Worm (Caenorhabditis elegans): Measurements from ENCODE around the gene M153.5.

The M153.5 gene

DNA sequence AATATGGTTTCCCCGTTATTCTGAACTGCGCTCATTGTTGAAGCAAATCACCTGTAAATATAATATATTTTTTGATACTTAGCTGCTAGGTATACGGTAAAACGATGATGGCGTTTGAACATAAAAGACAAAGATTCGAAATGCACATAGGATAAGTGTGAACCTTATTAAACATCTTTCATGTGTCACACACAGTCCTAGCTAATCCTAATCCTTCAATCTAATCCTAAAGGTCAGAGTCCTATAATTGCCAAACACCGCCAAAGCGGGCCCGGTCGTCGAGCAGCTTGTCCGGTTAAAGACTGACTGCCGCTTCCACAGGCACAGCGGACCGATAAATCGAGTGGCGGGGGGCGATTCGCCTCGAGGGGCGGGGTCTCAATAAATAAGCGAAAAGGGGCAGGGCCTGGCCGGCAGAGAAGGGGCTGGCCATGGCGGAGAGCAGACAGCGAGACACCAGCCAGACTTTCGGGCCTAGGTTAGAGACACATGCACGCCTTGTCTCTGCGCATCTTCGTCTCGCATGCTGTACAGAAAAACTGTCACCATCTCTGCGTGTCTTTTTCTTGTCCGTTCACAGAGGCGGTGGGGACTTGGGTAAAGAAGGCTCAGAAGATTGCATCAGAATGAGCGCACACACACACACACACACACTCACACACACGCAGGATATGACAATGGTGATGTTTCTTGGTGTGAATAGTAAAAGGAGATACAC, 28.0 kb downstream of the M153.5 start, which contains the start of gene F57G12.1 (continued):
- TF ChIP-seq cey-2 (tag; optimal IDR thresholded peaks at IDR 0.05; ENCODE audit: borderline replicate concordance, insufficient read depth) (no peak), T26A8.4 (GFP tag; IDR thresholded peaks at IDR 0.05) (0 out of 2 replicates have a peak, but pooled peaks have one; percentile 15), daf-8 (GFP tag; IDR thresholded peaks at IDR 0.05) (no peak), ceh-44 (GFP tag; IDR thresholded peaks at IDR 0.05) (no peak), fos-1 (tag; optimal IDR thresholded peaks at IDR 0.05) (no peak), F26F4.8 (GFP tag; conservative IDR thresholded peaks at IDR 0.05) (no peak), php-3 (GFP tag; IDR thresholded peaks at IDR 0.05) (0 out of 2 replicates have a peak, but pooled peaks have one; percentile 54), ama-1 (optimal IDR thresholded peaks at IDR 0.05) (peak; percentile 92), Y75B8A.6 (GFP tag; IDR thresholded peaks at IDR 0.05) (peak; percentile 8; the same call in 1 of the 2 replicates), unc-62 (GFP tag; optimal IDR thresholded peaks at IDR 0.05 in 1 of 2) (peak in 1 of 2 experiments; percentile 100), unc-62 (tag; optimal IDR thresholded peaks at IDR 0.05) (no peak), Y105C5A.15 (GFP tag; IDR thresholded peaks at IDR 0.05) (no peak), unc-39 (tag; optimal IDR thresholded peaks at IDR 0.05) (no peak), hif-1 (tag; optimal IDR thresholded peaks at IDR 0.05) (peak in 1 of 2 experiments; percentile 83), madf-9 (GFP tag; conservative IDR thresholded peaks at IDR 0.05) (peak; percentile 61; the same call in 1 of the 2 replicates), F10B5.3 (tag; optimal IDR thresholded peaks at IDR 0.05) (no peak), lin-13 (GFP tag; optimal IDR thresholded peaks at IDR 0.05) (peak; percentile 60), nhr-10 (tag; optimal IDR thresholded peaks at IDR 0.05) (peak; percentile 74), ceh-82 (tag; optimal IDR thresholded peaks at IDR 0.05) (no peak), lin-15B (tag; optimal IDR thresholded peaks at IDR 0.05) (no peak), zfp-2 (tag; optimal IDR thresholded peaks at IDR 0.05) (no peak), dmd-6 (GFP tag; IDR thresholded peaks at IDR 0.05) (peak; percentile 85), mdl-1 (tag; optimal IDR thresholded peaks at IDR 0.05) (peak; percentile 70 to 87), F49E8.2 (tag; optimal IDR thresholded peaks at IDR 0.05; ENCODE audit: borderline replicate concordance) (no peak), snpc-1.2 (GFP tag; IDR thresholded peaks at IDR 0.05) (no peak), lsy-2 (tag; optimal IDR thresholded peaks at IDR 0.05) (peak; percentile 1 to 51), nhr-77 (tag; optimal IDR thresholded peaks at IDR 0.05) (peak; percentile 48), ceh-28 (tag; optimal IDR thresholded peaks at IDR 0.05) (peak; percentile 7), mxl-3 (GFP tag; optimal IDR thresholded peaks at IDR 0.05) (peak; percentile 85), lin-38 (GFP tag; IDR thresholded peaks at IDR 0.05) (peak; percentile 46; the same call in 1 of the 2 replicates), spr-3 (GFP tag; optimal IDR thresholded peaks at IDR 0.05) (peak; percentile 61), ztf-11 (tag; optimal IDR thresholded peaks at IDR 0.05) (no peak), mep-1 (tag; optimal IDR thresholded peaks at IDR 0.05) (peak; percentile 91), F44E2.7 (GFP tag; IDR thresholded peaks at IDR 0.05) (no peak), hlh-30 (tag; optimal IDR thresholded peaks at IDR 0.05; ENCODE audit: insufficient read depth) (peak; percentile 85), set-16 (GFP tag; IDR thresholded peaks at IDR 0.05) (peak; percentile 98), nhr-6 (tag; optimal IDR thresholded peaks at IDR 0.05) (peak; percentile 69), tra-1 (GFP tag; IDR thresholded peaks at IDR 0.05) (peak; percentile 68; the same call in 1 of the 2 replicates), mes-2 (tag; optimal IDR thresholded peaks at IDR 0.05; ENCODE audit: poor library complexity, severe bottlenecking) (peak; percentile 67), sdz-12 (GFP tag; optimal IDR thresholded peaks at IDR 0.05) (no peak), T20F7.1 (GFP tag; optimal IDR thresholded peaks at IDR 0.05) (no peak), arid-1 (GFP tag; conservative IDR thresholded peaks at IDR 0.05) (peak; percentile 58), skn-1 (tag; optimal IDR thresholded peaks at IDR 0.05) (no peak), pqm-1 (tag; optimal IDR thresholded peaks at IDR 0.05) (no peak), mdt-29 (GFP tag; IDR thresholded peaks at IDR 0.05) (no peak), zag-1 (tag; optimal IDR thresholded peaks at IDR 0.05) (peak; percentile 2), ces-1 (GFP tag; optimal IDR thresholded peaks at IDR 0.05) (no peak), daf-16 (GFP tag; optimal IDR thresholded peaks at IDR 0.05) (peak in 1 of 2 experiments; percentile 8), daf-16 (tag; optimal IDR thresholded peaks at IDR 0.05) (peak; percentile 10), R02D3.7 (tag; optimal IDR thresholded peaks at IDR 0.05) (no peak)

All from whole organism, L4 larva.